Fruit fly (Drosophila melanogaster) whole organism, embryonic: ENCODE results near the gene AGO2.
A peak's percentile ranks its signal among the peaks of the same experiment; 100 is the strongest.

Experiments used
- Awh ChIP-seq: fragments of 200-800 bp; sonication (Bioruptor generic); IDR thresholded peaks from 2 replicates; pipeline ENCODE4, ENCODE4 v1.3.6; 2022; ENCODE audit warnings: missing biosample characterization, missing genetic modification characterization
- CG10267 ChIP-seq: fragments of 200-800 bp; sonication (Bioruptor generic); optimal IDR thresholded peaks from 2 replicates; lab custom pipeline; 2018; ENCODE audit warnings: missing biosample characterization, mild to moderate bottlenecking, missing genetic modification characterization, moderate library complexity
- CG10654 ChIP-seq: fragments of 200-800 bp; sonication (Bioruptor generic); optimal IDR thresholded peaks from 2 replicates; lab custom pipeline; 2016; ENCODE audit warnings: missing biosample characterization, missing genetic modification characterization
- CG11504 ChIP-seq: fragments of 200-800 bp; sonication (Bioruptor generic); optimal IDR thresholded peaks from 3 replicates; lab custom pipeline; 2019; ENCODE audit warnings: missing biosample characterization, mild to moderate bottlenecking, missing genetic modification characterization, moderate library complexity
- CG12942 ChIP-seq: fragments of 200-800 bp; sonication (Bioruptor generic); optimal IDR thresholded peaks from 3 replicates; lab custom pipeline; 2016; ENCODE audit warnings: missing biosample characterization, missing genetic modification characterization
- CG14050 ChIP-seq: fragments of 200-800 bp; sonication (Bioruptor generic); IDR thresholded peaks from 3 replicates; pipeline ENCODE4 v1.3.6; 2022; ENCODE audit warnings: missing biosample characterization, missing genetic modification characterization
- CG1647 ChIP-seq: fragments of 200-800 bp; sonication (Bioruptor generic); optimal IDR thresholded peaks from 3 replicates; lab custom pipeline; 2016; ENCODE audit warnings: missing biosample characterization, missing genetic modification characterization
- CG16779 ChIP-seq: fragments of 200-800 bp; sonication (Bioruptor generic); IDR thresholded peaks from 2 replicates; pipeline ENCODE4 v1.3.6; 2022; ENCODE audit warnings: missing biosample characterization, missing genetic modification characterization
- CG17359 ChIP-seq: fragments of 200-800 bp; sonication (Bioruptor generic); optimal IDR thresholded peaks from 3 replicates; lab custom pipeline; 2018; ENCODE audit warnings: missing biosample characterization, mild to moderate bottlenecking, missing genetic modification characterization, moderate library complexity
- CG1792 ChIP-seq: fragments of 200-800 bp; sonication (Bioruptor generic); optimal IDR thresholded peaks from 2 replicates; lab custom pipeline; 2016; ENCODE audit warnings: missing biosample characterization, missing genetic modification characterization
- CG18619 ChIP-seq: fragments of 200-800 bp; sonication (Bioruptor generic); optimal IDR thresholded peaks from 3 replicates; lab custom pipeline; 2017; ENCODE audit warnings: missing biosample characterization, mild to moderate bottlenecking, missing genetic modification characterization
- CG2202 ChIP-seq: fragments of 200-800 bp; sonication (Bioruptor generic); optimal IDR thresholded peaks from 2 replicates; lab custom pipeline; 2018; ENCODE audit warnings: missing biosample characterization, mild to moderate bottlenecking, missing genetic modification characterization
- CG30020 ChIP-seq: fragments of 200-800 bp; optimal IDR thresholded peaks from 2 replicates; lab custom pipeline; 2019; ENCODE audit warnings: missing biosample characterization, mild to moderate bottlenecking, missing genetic modification characterization, moderate library complexity
- CG30403 ChIP-seq: fragments of 200-800 bp; sonication (Bioruptor generic); optimal IDR thresholded peaks from 3 replicates; lab custom pipeline; 2016; ENCODE audit warnings: missing biosample characterization, missing genetic modification characterization
- CG3995 ChIP-seq: fragments of 200-800 bp; sonication (Bioruptor generic); optimal IDR thresholded peaks from 3 replicates; lab custom pipeline; 2016; ENCODE audit warnings: missing biosample characterization, missing genetic modification characterization
- CG5180 ChIP-seq: fragments of 200-800 bp; sonication (Bioruptor generic); optimal IDR thresholded peaks from 3 replicates; lab custom pipeline; 2017; ENCODE audit warnings: missing biosample characterization, missing genetic modification characterization, mild to moderate bottlenecking, moderate library complexity, missing genetic modification reagents
- CG5953 ChIP-seq: fragments of 200-800 bp; sonication (Bioruptor generic); IDR thresholded peaks from 2 replicates; pipeline ENCODE4 v1.3.6; 2022; ENCODE audit warnings: missing biosample characterization, missing genetic modification characterization
- CG6272 ChIP-seq: fragments of 200-800 bp; sonication (Bioruptor generic); IDR thresholded peaks from 2 replicates; pipeline ENCODE4 v1.3.6; 2022; ENCODE audit warnings: missing biosample characterization, missing genetic modification characterization
- CG7372 ChIP-seq: fragments of 200-800 bp; sonication (Bioruptor generic); IDR thresholded peaks from 2 replicates; pipeline ENCODE4 v1.3.6; 2022; ENCODE audit warnings: missing biosample characterization, missing genetic modification characterization
- CG8924 ChIP-seq: fragments of 200-800 bp; optimal IDR thresholded peaks from 3 replicates; lab custom pipeline; 2019; ENCODE audit warnings: missing biosample characterization, mild to moderate bottlenecking, missing genetic modification characterization, moderate library complexity
- CG9727 ChIP-seq: fragments of 200-800 bp; sonication (Bioruptor generic); optimal IDR thresholded peaks from 3 replicates; lab custom pipeline; 2017; ENCODE audit warnings: missing biosample characterization, mild to moderate bottlenecking, missing genetic modification characterization
- D19B ChIP-seq: fragments of 200-800 bp; sonication (Bioruptor generic); optimal IDR thresholded peaks from 2 replicates; lab custom pipeline; 2017; ENCODE audit warnings: missing biosample characterization, mild to moderate bottlenecking, missing genetic modification characterization
- Dad ChIP-seq: fragments of 200-800 bp; sonication (Bioruptor generic); optimal IDR thresholded peaks from 3 replicates; lab custom pipeline; 2016; ENCODE audit warnings: missing biosample characterization, missing genetic modification characterization
- H2.0 ChIP-seq: fragments of 200-800 bp; sonication (Bioruptor generic); IDR thresholded peaks from 2 replicates; pipeline ENCODE4 v1.3.6; 2022; ENCODE audit warnings: missing biosample characterization, missing genetic modification characterization
- HLH54F ChIP-seq: fragments of 200-800 bp; sonication (Bioruptor generic); optimal IDR thresholded peaks from 3 replicates; lab custom pipeline; 2016; ENCODE audit warnings: missing biosample characterization, missing genetic modification characterization
- Nf-YA ChIP-seq: fragments of 200-800 bp; sonication (Bioruptor generic); IDR thresholded peaks from 2 replicates; pipeline ENCODE4 v1.3.6; 2022; ENCODE audit warnings: missing biosample characterization, missing genetic modification characterization
- Sox100B ChIP-seq: fragments of 200-800 bp; sonication (Bioruptor generic); optimal IDR thresholded peaks from 3 replicates; lab custom pipeline; 2018; ENCODE audit warnings: missing biosample characterization, mild to moderate bottlenecking, missing genetic modification characterization
- Usf ChIP-seq: fragments of 200-800 bp; sonication (Bioruptor generic); optimal IDR thresholded peaks from 2 replicates; lab custom pipeline; 2017; ENCODE audit warnings: missing genotype, missing biosample characterization, missing genetic modification characterization
- aop ChIP-seq: fragments of 200-800 bp; sonication (Bioruptor generic); IDR thresholded peaks from 2 replicates; pipeline ENCODE4 v1.3.6; 2022; ENCODE audit warnings: missing biosample characterization, missing genetic modification characterization
- ato ChIP-seq: fragments of 200-800 bp; sonication (Bioruptor generic); IDR thresholded peaks from 2 replicates; pipeline ENCODE4 v1.3.6; 2022; ENCODE audit warnings: missing biosample characterization, missing genetic modification characterization; ENCODE audit not compliant: partially characterized antibody
- cas ChIP-seq: fragments of 200-800 bp; sonication (Bioruptor generic); IDR thresholded peaks from 2 replicates; pipeline ENCODE4 v1.3.6; 2022; ENCODE audit warnings: missing biosample characterization, missing genetic modification characterization
- dmrt99B ChIP-seq: fragments of 200-800 bp; sonication (Bioruptor generic); optimal IDR thresholded peaks from 2 replicates; lab custom pipeline; 2018; ENCODE audit warnings: missing biosample characterization, mild to moderate bottlenecking, missing genetic modification characterization, moderate library complexity
- ewg ChIP-seq: fragments of 200-800 bp; sonication (Bioruptor generic); optimal IDR thresholded peaks from 3 replicates; lab custom pipeline; 2017; ENCODE audit warnings: mild to moderate bottlenecking, missing biosample characterization, missing genetic modification reagents, missing genetic modification characterization
- kni ChIP-seq: fragments of 200-800 bp; sonication (Bioruptor generic); optimal IDR thresholded peaks from 3 replicates; lab custom pipeline; 2017; ENCODE audit warnings: mild to moderate bottlenecking, missing biosample characterization, missing genetic modification reagents, missing genetic modification characterization
- lilli ChIP-seq: fragments of 200-800 bp; sonication (Bioruptor generic); optimal IDR thresholded peaks from 3 replicates; lab custom pipeline; 2016; ENCODE audit warnings: missing biosample characterization, missing genetic modification characterization
- lmd ChIP-seq: fragments of 200-800 bp; sonication (Bioruptor generic); IDR thresholded peaks from 2 replicates; pipeline ENCODE4 v1.3.6; 2022; ENCODE audit warnings: missing biosample characterization, missing genetic modification characterization
- lola ChIP-seq, 3 experiments: fragments of >200 bp in 2 of 3; fragments of 200-800 bp in 1 of 3; sonication (Bioruptor generic) in 1 of 3; optimal IDR thresholded peaks; 2 replicates each; lab custom pipeline; 2017 to 2019; ENCODE audit warnings: missing biosample characterization in 3 of 3, missing genetic modification characterization in 3 of 3, mild to moderate bottlenecking in 1 of 3, moderate library complexity in 1 of 3
- nerfin-2 ChIP-seq: fragments of 200-800 bp; sonication (Bioruptor generic); IDR thresholded peaks from 2 replicates; pipeline ENCODE4 v1.3.6; 2022; ENCODE audit warnings: missing biosample characterization, missing genetic modification characterization; ENCODE audit not compliant: partially characterized antibody
- nmo ChIP-seq: fragments of 200-800 bp; sonication (Bioruptor generic); optimal IDR thresholded peaks from 2 replicates; lab custom pipeline; 2018; ENCODE audit warnings: missing biosample characterization, mild to moderate bottlenecking, missing genetic modification characterization, moderate library complexity
- oc ChIP-seq: fragments of 200-800 bp; sonication (Bioruptor generic); optimal IDR thresholded peaks from 2 replicates; lab custom pipeline; 2018; ENCODE audit warnings: missing biosample characterization, mild to moderate bottlenecking, missing genetic modification characterization, moderate library complexity
- odd ChIP-seq: fragments of 200-800 bp; sonication (Bioruptor generic); optimal IDR thresholded peaks from 2 replicates; lab custom pipeline; 2017; ENCODE audit warnings: missing biosample characterization, mild to moderate bottlenecking, missing genetic modification characterization
- pros ChIP-seq: fragments of 200-800 bp; sonication (Bioruptor generic); optimal IDR thresholded peaks from 3 replicates; lab custom pipeline; 2019; ENCODE audit warnings: missing biosample characterization, mild to moderate bottlenecking, missing genetic modification characterization, moderate library complexity
- ranshi ChIP-seq: fragments of 200-800 bp; sonication (Bioruptor generic); IDR thresholded peaks from 2 replicates; pipeline ENCODE4 v1.3.6; 2022; ENCODE audit warnings: missing biosample characterization, missing genetic modification characterization
- ro ChIP-seq: fragments of 200-800 bp; sonication (Bioruptor generic); IDR thresholded peaks from 2 replicates; pipeline ENCODE4 v1.3.6; 2022; ENCODE audit warnings: missing biosample characterization, missing genetic modification characterization
- seq ChIP-seq: fragments of 200-800 bp; sonication (Bioruptor generic); IDR thresholded peaks from 2 replicates; pipeline ENCODE4 v1.3.6; 2022; ENCODE audit warnings: missing biosample characterization, missing genetic modification characterization
- tna ChIP-seq: fragments of 200-800 bp; sonication (Bioruptor generic); IDR thresholded peaks from 2 replicates; pipeline ENCODE4 v1.3.6; 2022; ENCODE audit warnings: missing biosample characterization, missing genetic modification characterization; ENCODE audit not compliant: partially characterized antibody
- ttk ChIP-seq: fragments of 200-800 bp; sonication (Bioruptor generic); IDR thresholded peaks from 2 replicates; pipeline ENCODE4 v2.1.2; 2022; ENCODE audit warnings: missing biosample characterization, missing genetic modification characterization
- wor ChIP-seq: fragments of 200-800 bp; sonication (Bioruptor generic); IDR thresholded peaks from 2 replicates; pipeline ENCODE4 v1.3.6; 2022; ENCODE audit warnings: missing biosample characterization, missing genetic modification characterization
- zen2 ChIP-seq: fragments of 200-800 bp; sonication (Bioruptor generic); IDR thresholded peaks from 3 replicates; pipeline ENCODE4 v1.3.6; 2022; ENCODE audit warnings: missing biosample characterization, missing genetic modification characterization; ENCODE audit not compliant: partially characterized antibody
- zfh1 ChIP-seq: fragments of 200-800 bp; sonication (Bioruptor generic); IDR thresholded peaks from 3 replicates; pipeline ENCODE4 v1.3.6; 2022; ENCODE audit warnings: missing biosample characterization, missing genetic modification characterization

AGO2 gene

DNA sequence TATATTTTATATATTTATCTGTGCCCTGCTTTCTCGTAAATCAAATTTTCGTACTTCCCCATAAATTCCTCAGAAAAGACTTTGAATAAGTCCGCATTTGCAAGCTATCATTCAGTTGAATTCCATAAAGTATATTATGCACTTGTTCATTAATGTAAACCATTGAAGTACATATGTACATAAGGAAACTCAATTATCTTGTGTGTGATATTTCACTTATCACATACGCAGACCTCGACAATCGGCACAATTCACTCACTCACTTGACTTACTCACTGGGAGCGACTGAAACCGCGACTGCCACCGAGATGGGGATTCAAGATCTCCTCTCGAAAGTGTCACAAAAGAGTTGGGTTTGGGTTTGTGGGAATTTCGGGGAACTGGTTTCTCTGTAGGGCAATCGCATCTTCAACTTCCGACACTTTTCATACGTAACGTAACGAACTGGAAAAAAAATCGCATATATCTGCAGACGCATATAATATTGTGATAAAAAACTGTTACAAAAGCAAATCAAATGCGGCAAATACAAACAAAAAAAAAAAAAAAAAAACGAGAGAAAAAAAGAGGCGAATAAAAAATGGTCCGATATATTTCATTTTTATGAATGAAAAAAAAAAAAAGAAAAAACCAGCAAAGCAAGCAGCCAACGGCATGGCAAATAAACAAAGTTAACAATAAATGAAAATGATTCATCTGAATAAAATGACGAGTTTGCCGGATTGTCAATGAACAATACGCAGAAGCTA is 43.3 kb downstream of the AGO2 start (continued):
- TF ChIP-seq oc (tag; lab: Kevin White, UChicago) = no peak
- no peak for TF ChIP-seq zen2 (GFP tag; lab: Robert Waterston, UW)
- TF ChIP-seq HLH54F (GFP tag; lab: Kevin White, UChicago) = no peak
- no peak for TF ChIP-seq kni (GFP tag; lab: Kevin White, UChicago)
- TF ChIP-seq D19B (GFP tag; lab: Kevin White, UChicago) = no peak
- no peak for TF ChIP-seq nmo (GFP tag; lab: Kevin White, UChicago)
- no peak for TF ChIP-seq CG9727 (GFP tag; lab: Kevin White, UChicago)
- peak; percentile 69 for TF ChIP-seq Awh (GFP tag; lab: Robert Waterston, UW)
- TF ChIP-seq zfh1 (GFP tag; lab: Robert Waterston, UW) = no peak
- TF ChIP-seq CG14050 (GFP tag; lab: Robert Waterston, UW) = no peak
- no peak for TF ChIP-seq ato (GFP tag; lab: Robert Waterston, UW)
- no peak for TF ChIP-seq CG6272 (GFP tag; lab: Robert Waterston, UW)
- TF ChIP-seq seq (GFP tag; lab: Robert Waterston, UW) = peak; percentile 71; the same call in 1 of the 2 replicates
- no peak for TF ChIP-seq CG12942 (GFP tag; lab: Kevin White, UChicago)
- peak; percentile 43 for TF ChIP-seq CG5180
- TF ChIP-seq CG11504 = no peak
- no peak for TF ChIP-seq Usf (GFP tag; lab: Kevin White, UChicago)
- TF ChIP-seq nerfin-2 = no peak
- no peak for TF ChIP-seq CG1792 (GFP tag; lab: Kevin White, UChicago)
- no peak for TF ChIP-seq wor
- no peak for TF ChIP-seq ranshi (GFP tag; lab: Robert Waterston, UW)
- TF ChIP-seq CG1647 = no peak
- TF ChIP-seq cas (GFP tag; lab: Robert Waterston, UW) = no peak
- peak; percentile 2 for TF ChIP-seq CG18619 (GFP tag; lab: Kevin White, UChicago)
- TF ChIP-seq Dad (GFP tag; lab: Kevin White, UChicago) = no peak
- TF ChIP-seq tna = no peak
- no peak for TF ChIP-seq CG7372
- TF ChIP-seq pros (GFP tag; lab: Kevin White, UChicago) = no peak
- no peak for TF ChIP-seq CG16779 (GFP tag; lab: Robert Waterston, UW)
- no peak for TF ChIP-seq ro (GFP tag; lab: Robert Waterston, UW)
- TF ChIP-seq CG2202 = no peak
- no peak for TF ChIP-seq aop (GFP tag; lab: Robert Waterston, UW)
- peak; percentile 27 for TF ChIP-seq Sox100B
- no peak for TF ChIP-seq ewg (GFP tag; lab: Kevin White, UChicago)
- TF ChIP-seq dmrt99B (tag; lab: Kevin White, UChicago) = peak; percentile 33
- TF ChIP-seq H2.0 (GFP tag; lab: Robert Waterston, UW) = no peak
- no peak for TF ChIP-seq lilli (GFP tag; lab: Kevin White, UChicago)
- no peak for TF ChIP-seq CG30020 (tag; lab: Kevin White, UChicago)
- TF ChIP-seq lmd (GFP tag; lab: Robert Waterston, UW) = no peak
- no peak for TF ChIP-seq CG30403 (GFP tag; lab: Kevin White, UChicago)
- peak; percentile 28 for TF ChIP-seq odd (GFP tag; lab: Kevin White, UChicago)
- no peak for TF ChIP-seq CG8924
- TF ChIP-seq CG10267 = no peak
- TF ChIP-seq lola (GFP tag; optimal IDR thresholded peaks at IDR 0.05; lab: Kevin White, UChicago) = no peak
- no peak for TF ChIP-seq CG5953
- TF ChIP-seq CG10654 (GFP tag; lab: Kevin White, UChicago) = no peak
- peak; percentile 45; the same call in 1 of the 2 replicates for TF ChIP-seq Nf-YA (GFP tag; lab: Robert Waterston, UW)
- TF ChIP-seq ttk = no peak
- TF ChIP-seq CG17359 (tag; lab: Kevin White, UChicago) = peak; percentile 68
- no peak for TF ChIP-seq CG3995
